Worm (Caenorhabditis elegans) whole organism, L4 larva: Measurements from ENCODE around the gene lgc-54.

Experiments used
- F10B5.3 ChIP-seq: sonication (generic microtip); optimal IDR thresholded peaks from 2 replicates; lab custom pipeline; 2016; ENCODE audit warnings: mild to moderate bottlenecking, missing genetic modification characterization, missing compliant biosample characterization
- F26F4.8 ChIP-seq: fragments of 200-800 bp; sonication (Bioruptor generic); conservative IDR thresholded peaks from 2 replicates; pipeline ENCODE4 v1.3.6; 2022; ENCODE audit warnings: missing genetic modification characterization, missing compliant biosample characterization
- F37D6.2 ChIP-seq: sonication (generic microtip); optimal IDR thresholded peaks from 2 replicates; lab custom pipeline; 2016; ENCODE audit warnings: mild to moderate bottlenecking, missing genetic modification characterization, missing compliant biosample characterization
- R02D3.7 ChIP-seq: fragments of 150-350 bp; sonication (generic microtip); optimal IDR thresholded peaks from 3 replicates; lab custom pipeline; 2014; ENCODE audit warnings: missing biosample characterization, missing genetic modification characterization
- Y48G9A.11 ChIP-seq: fragments of 200-800 bp; sonication (Bioruptor generic); IDR thresholded peaks from 2 replicates; pipeline ENCODE4 v1.3.6; 2022; ENCODE audit warnings: missing genetic modification reagents, missing genetic modification characterization, missing compliant biosample characterization
- Y75B8A.6 ChIP-seq: fragments of 200-800 bp; sonication (Bioruptor generic); IDR thresholded peaks from 2 replicates; pipeline ENCODE4 v1.3.6; 2022; ENCODE audit warnings: missing genetic modification reagents, missing genetic modification characterization, missing compliant biosample characterization
- ZK337.2 ChIP-seq: fragments of 200-800 bp; sonication (Bioruptor generic); IDR thresholded peaks from 2 replicates; pipeline ENCODE4 v1.3.6; 2022; ENCODE audit warnings: missing genetic modification reagents, missing genetic modification characterization, missing compliant biosample characterization
- aha-1 ChIP-seq: fragments of 150-350 bp; peaks from one replicate; lab custom pipeline; 2014; ENCODE audit warnings: missing biosample characterization, missing genetic modification characterization
- aly-2 ChIP-seq: sonication (generic microtip); optimal IDR thresholded peaks from 2 replicates; lab custom pipeline; 2018; ENCODE audit warnings: missing biosample characterization, missing genetic modification characterization
- ama-1 ChIP-seq: fragments of 150-350 bp; optimal IDR thresholded peaks from 2 replicates; lab custom pipeline; 2014; ENCODE audit warnings: inconsistent platforms, mixed read lengths
- attf-4 ChIP-seq: sonication (generic microtip); optimal IDR thresholded peaks from 3 replicates; lab custom pipeline; 2017; ENCODE audit warnings: missing biosample characterization, missing genetic modification characterization
- ceh-62 ChIP-seq: sonication (generic microtip); optimal IDR thresholded peaks from 2 replicates; lab custom pipeline; 2017; ENCODE audit warnings: missing biosample characterization, missing genetic modification characterization
- ceh-82 ChIP-seq: sonication (generic microtip); optimal IDR thresholded peaks from 2 replicates; lab custom pipeline; 2017; ENCODE audit warnings: missing biosample characterization, missing genetic modification characterization
- ces-1 ChIP-seq: fragments of 150-350 bp; sonication (generic microtip); optimal IDR thresholded peaks from 4 replicates; lab custom pipeline; 2014; ENCODE audit warnings: missing biosample characterization, missing genetic modification reagents, missing genetic modification characterization
- cey-2 ChIP-seq: sonication (generic microtip); optimal IDR thresholded peaks from 3 replicates; lab custom pipeline; 2017; ENCODE audit warnings: missing genetic modification characterization, mild to moderate bottlenecking, missing compliant biosample characterization, antibody characterized with exemption, borderline replicate concordance; ENCODE audit not compliant: insufficient read depth
- daf-12 ChIP-seq: fragments of 150-350 bp; optimal IDR thresholded peaks from 2 replicates; lab custom pipeline; 2014; ENCODE audit warnings: missing biosample characterization, missing genetic modification reagents, missing genetic modification characterization
- daf-16 ChIP-seq, 3 experiments: sonication (generic microtip); optimal IDR thresholded peaks; 2 replicates each; lab custom pipeline; 2016 to 2017; ENCODE audit warnings: missing genetic modification characterization in 3 of 3, missing genetic modification reagents in 3 of 3, mild to moderate bottlenecking in 2 of 3, missing compliant biosample characterization in 2 of 3, missing biosample characterization in 1 of 3, moderate library complexity in 1 of 3
- daf-8 ChIP-seq: fragments of 200-800 bp; sonication (Bioruptor generic); IDR thresholded peaks from 2 replicates; pipeline ENCODE4 v1.3.6; 2022; ENCODE audit warnings: missing genetic modification characterization, missing compliant biosample characterization
- dmd-6 ChIP-seq: fragments of 200-800 bp; sonication (Bioruptor generic); IDR thresholded peaks from 2 replicates; pipeline ENCODE4 v1.3.6; 2022; ENCODE audit warnings: missing genetic modification reagents, missing genetic modification characterization, missing compliant biosample characterization
- dpl-1 ChIP-seq: fragments of 150-350 bp; optimal IDR thresholded peaks from 2 replicates; lab custom pipeline; 2014; ENCODE audit warnings: missing biosample characterization, missing genetic modification reagents, missing genetic modification characterization
- duxl-1 ChIP-seq: sonication (generic microtip); optimal IDR thresholded peaks from 2 replicates; lab custom pipeline; 2016; ENCODE audit warnings: mild to moderate bottlenecking, missing genetic modification characterization, moderate library complexity, missing compliant biosample characterization; ENCODE audit not compliant: poor library complexity
- dve-1 ChIP-seq: sonication (generic microtip); optimal IDR thresholded peaks from 2 replicates; lab custom pipeline; 2017; ENCODE audit warnings: antibody characterized with exemption, mild to moderate bottlenecking, missing genetic modification characterization, missing compliant biosample characterization; ENCODE audit not compliant: insufficient read depth
- egl-27 ChIP-seq: sonication (generic microtip); optimal IDR thresholded peaks from 3 replicates; lab custom pipeline; 2017; ENCODE audit warnings: missing biosample characterization, missing genetic modification reagents, missing genetic modification characterization
- fos-1 ChIP-seq: fragments of 150-350 bp; optimal IDR thresholded peaks from 2 replicates; lab custom pipeline; 2014; ENCODE audit warnings: missing biosample characterization, missing genetic modification characterization
- gei-8 ChIP-seq: fragments of 200-800 bp; sonication (Bioruptor generic); optimal IDR thresholded peaks from 2 replicates; lab custom pipeline; 2018; ENCODE audit warnings: mild to moderate bottlenecking, missing genetic modification characterization, missing compliant biosample characterization
- hif-1 ChIP-seq, 2 experiments: sonication (generic microtip); optimal IDR thresholded peaks; 2 replicates each; lab custom pipeline; 2016 to 2017; ENCODE audit warnings: missing compliant biosample characterization in 2 of 2, missing genetic modification characterization in 2 of 2, missing genetic modification reagents in 2 of 2, missing genotype in 2 of 2, mild to moderate bottlenecking in 1 of 2
- hlh-30 ChIP-seq: sonication (generic microtip); optimal IDR thresholded peaks from 2 replicates; lab custom pipeline; 2017; ENCODE audit warnings: antibody characterized with exemption, mild to moderate bottlenecking, missing genetic modification characterization, missing compliant biosample characterization; ENCODE audit not compliant: insufficient read depth
- lin-15B ChIP-seq: fragments of 150-350 bp; sonication (generic microtip); optimal IDR thresholded peaks from 3 replicates; lab custom pipeline; 2014; ENCODE audit warnings: missing biosample characterization, missing genetic modification characterization
- lir-3 ChIP-seq: sonication (generic microtip); optimal IDR thresholded peaks from 2 replicates; lab custom pipeline; 2016; ENCODE audit warnings: mild to moderate bottlenecking, missing genetic modification characterization, missing compliant biosample characterization
- lsy-2 ChIP-seq, 2 experiments: fragments of 150-350 bp in 1 of 2; sonication (generic microtip) in 1 of 2; optimal IDR thresholded peaks; 2 replicates each; lab custom pipeline; 2014 to 2017; ENCODE audit warnings: missing biosample characterization in 2 of 2, missing genetic modification characterization in 2 of 2
- madf-5 ChIP-seq, 2 experiments: fragments of 200-800 bp; sonication (Bioruptor generic); IDR thresholded peaks; 2 replicates each; pipeline ENCODE4 v1.3.6; 2022; ENCODE audit warnings: missing compliant biosample characterization in 2 of 2, missing genetic modification characterization in 2 of 2
- mdl-1 ChIP-seq, 2 experiments: fragments of 150-350 bp in 1 of 2; sonication (generic microtip) in 1 of 2; optimal IDR thresholded peaks; 2 replicates each; lab custom pipeline; 2014 to 2017; ENCODE audit warnings: missing biosample characterization in 2 of 2, missing genetic modification characterization in 2 of 2
- mep-1 ChIP-seq: fragments of 150-350 bp; sonication (generic microtip); optimal IDR thresholded peaks from 3 replicates; lab custom pipeline; 2014; ENCODE audit warnings: missing biosample characterization, missing genetic modification characterization
- mes-2 ChIP-seq: sonication (generic microtip); optimal IDR thresholded peaks from 2 replicates; lab custom pipeline; 2016; ENCODE audit warnings: missing genotype, mild to moderate bottlenecking, missing genetic modification characterization, missing compliant biosample characterization; ENCODE audit not compliant: poor library complexity, severe bottlenecking
- mxl-3 ChIP-seq: fragments of 200-800 bp; sonication (Bioruptor generic); optimal IDR thresholded peaks from 2 replicates; lab custom pipeline; 2018; ENCODE audit warnings: mild to moderate bottlenecking, missing genetic modification characterization, missing compliant biosample characterization
- nhr-102 ChIP-seq: sonication (generic microtip); optimal IDR thresholded peaks from 2 replicates; lab custom pipeline; 2016; ENCODE audit warnings: mild to moderate bottlenecking, missing genetic modification characterization, moderate library complexity, missing compliant biosample characterization
- nhr-111 ChIP-seq: fragments of 200-800 bp; sonication (Bioruptor generic); optimal IDR thresholded peaks from 2 replicates; lab custom pipeline; 2018; ENCODE audit warnings: mild to moderate bottlenecking, missing genetic modification characterization, missing compliant biosample characterization
- nhr-237 ChIP-seq: sonication (generic microtip); optimal IDR thresholded peaks from 2 replicates; lab custom pipeline; 2017; ENCODE audit warnings: missing biosample characterization, missing genetic modification characterization
- nhr-28 ChIP-seq: fragments of 150-350 bp; optimal IDR thresholded peaks from 2 replicates; lab custom pipeline; 2014; ENCODE audit warnings: missing biosample characterization, missing genetic modification characterization
- nhr-42 ChIP-seq: fragments of 200-800 bp; sonication (Bioruptor generic); IDR thresholded peaks from 2 replicates; pipeline ENCODE4 v1.3.6; 2022; ENCODE audit warnings: missing genetic modification characterization, missing compliant biosample characterization
- nhr-48 ChIP-seq: sonication (generic microtip); optimal IDR thresholded peaks from 2 replicates; lab custom pipeline; 2016; ENCODE audit warnings: mild to moderate bottlenecking, missing genetic modification characterization, missing compliant biosample characterization
- nhr-6 ChIP-seq: fragments of 150-350 bp; optimal IDR thresholded peaks from 2 replicates; lab custom pipeline; 2014; ENCODE audit warnings: missing biosample characterization, missing genetic modification characterization
- rbr-2 ChIP-seq: sonication (generic microtip); optimal IDR thresholded peaks from 2 replicates; lab custom pipeline; 2016; ENCODE audit warnings: missing genotype, missing genetic modification characterization, missing compliant biosample characterization
- snpc-1.2 ChIP-seq: fragments of 200-800 bp; sonication (Bioruptor generic); IDR thresholded peaks from 2 replicates; pipeline ENCODE4 v1.3.6; 2022; ENCODE audit warnings: missing genetic modification reagents, missing genetic modification characterization, missing compliant biosample characterization
- tag-97 ChIP-seq: fragments of 200-800 bp; sonication (Bioruptor generic); IDR thresholded peaks from 2 replicates; pipeline ENCODE4 v1.3.6; 2022; ENCODE audit warnings: missing genetic modification characterization, missing compliant biosample characterization
- unc-130 ChIP-seq: sonication (generic microtip); optimal IDR thresholded peaks from 2 replicates; lab custom pipeline; 2016; ENCODE audit warnings: missing genetic modification reagents, missing genetic modification characterization, missing compliant biosample characterization
- unc-62 ChIP-seq, 3 experiments: fragments of 150-350 bp in 1 of 3; sonication (generic microtip); optimal IDR thresholded peaks in 2 of 3; peaks in 1 of 3; 1 replicate in 1 of 3; 2 replicates in 2 of 3; lab custom pipeline; 2014 to 2017; ENCODE audit warnings: missing biosample characterization in 3 of 3, missing genetic modification characterization in 3 of 3, missing genetic modification reagents in 3 of 3, missing genotype in 1 of 3
- vab-7 ChIP-seq: fragments of 200-800 bp; sonication (Bioruptor generic); IDR thresholded peaks from 2 replicates; pipeline ENCODE4 v1.3.6; 2022; ENCODE audit warnings: missing genetic modification reagents, missing genetic modification characterization, missing compliant biosample characterization
- zag-1 ChIP-seq: fragments of 150-350 bp; optimal IDR thresholded peaks from 2 replicates; lab custom pipeline; 2014; ENCODE audit warnings: missing biosample characterization, missing genetic modification characterization
- zfp-3 ChIP-seq: fragments of 200-800 bp; sonication (Bioruptor generic); conservative IDR thresholded peaks from 2 replicates; pipeline ENCODE4 v1.3.6; 2022; ENCODE audit warnings: missing genetic modification reagents, missing genetic modification characterization, missing compliant biosample characterization
- ztf-7 ChIP-seq: fragments of 150-350 bp; optimal IDR thresholded peaks from 2 replicates; lab custom pipeline; 2014; ENCODE audit warnings: missing biosample characterization, missing genetic modification characterization

The lgc-54 gene

ce11 chrV:6879490-6879889 is 33.1 kb upstream of the lgc-54 start (continued):
- TF ChIP-seq nhr-48 (peak; percentile 30), F26F4.8 (GFP tag; lab: Robert Waterston, UW) (no peak), ama-1 (lab: Kevin White, UChicago) (no peak), mep-1 (tag; lab: Kevin White, UChicago) (peak; percentile 80), mdl-1 (tag; optimal IDR thresholded peaks at IDR 0.05; lab: Kevin White, UChicago) (peak; percentile 48 to 53), egl-27 (tag; lab: Kevin White, UChicago) (no peak), ceh-82 (tag; lab: Kevin White, UChicago) (no peak), nhr-237 (tag; lab: Kevin White, UChicago) (no peak), duxl-1 (no peak), unc-62 (GFP tag; optimal IDR thresholded peaks at IDR 0.05 in 1 of 2; lab: Kevin White, UChicago) (peak in 1 of 2 experiments; percentile 100), unc-62 (tag; optimal IDR thresholded peaks at IDR 0.05; lab: Kevin White, UChicago) (no peak), zag-1 (peak; percentile 8), madf-5 (GFP tag; IDR thresholded peaks at IDR 0.05; lab: Robert Waterston, UW) (no peak), unc-130 (no peak), F37D6.2 (tag; lab: Kevin White, UChicago) (peak; percentile 69), snpc-1.2 (GFP tag; lab: Robert Waterston, UW) (no peak), dpl-1 (GFP tag; lab: Kevin White, UChicago) (no peak), aha-1 (tag; lab: Kevin White, UChicago) (peak; percentile 98), tag-97 (GFP tag; lab: Robert Waterston, UW) (no peak), ces-1 (GFP tag; lab: Kevin White, UChicago) (no peak), mxl-3 (GFP tag; lab: Kevin White, UChicago) (peak; percentile 77), ceh-62 (no peak), nhr-6 (peak; percentile 14), attf-4 (tag; lab: Kevin White, UChicago) (no peak), ztf-7 (no peak), Y75B8A.6 (GFP tag; lab: Robert Waterston, UW) (no peak), daf-8 (GFP tag; lab: Robert Waterston, UW) (no peak), daf-16 (GFP tag; optimal IDR thresholded peaks at IDR 0.05; lab: Kevin White, UChicago) (peak in 1 of 2 experiments; percentile 62), daf-16 (tag; optimal IDR thresholded peaks at IDR 0.05; lab: Kevin White, UChicago) (no peak), lir-3 (no peak), lsy-2 (tag; optimal IDR thresholded peaks at IDR 0.05; lab: Kevin White, UChicago) (peak; percentile 34 to 63), vab-7 (GFP tag; lab: Robert Waterston, UW) (no peak), R02D3.7 (tag; lab: Kevin White, UChicago) (no peak), aly-2 (tag; lab: Kevin White, UChicago) (no peak), F10B5.3 (tag; lab: Kevin White, UChicago) (no peak), cey-2 (tag; lab: Kevin White, UChicago) (no peak), dve-1 (peak; percentile 4), fos-1 (tag; lab: Kevin White, UChicago) (no peak), gei-8 (GFP tag; lab: Kevin White, UChicago) (no peak), hlh-30 (tag; lab: Kevin White, UChicago) (peak; percentile 52), nhr-111 (GFP tag; lab: Kevin White, UChicago) (no peak), nhr-28 (tag; lab: Kevin White, UChicago) (peak; percentile 49), dmd-6 (GFP tag; lab: Robert Waterston, UW) (peak; percentile 40; the same call in 1 of the 2 replicates), hif-1 (tag; optimal IDR thresholded peaks at IDR 0.05; lab: Kevin White, UChicago) (peak in 1 of 2 experiments; percentile 60), ZK337.2 (no peak), nhr-42 (GFP tag; lab: Robert Waterston, UW) (no peak), mes-2 (tag; lab: Kevin White, UChicago) (peak; percentile 60), nhr-102 (tag; lab: Kevin White, UChicago) (no peak), zfp-3 (no peak), lin-15B (tag; lab: Kevin White, UChicago) (no peak), rbr-2 (tag; lab: Kevin White, UChicago) (peak; percentile 89), daf-12 (tag; lab: Kevin White, UChicago) (no peak), Y48G9A.11 (GFP tag; lab: Robert Waterston, UW) (no peak)
